Fruit fly (Drosophila melanogaster): ENCODE data around the gene CG34238.

DNA sequence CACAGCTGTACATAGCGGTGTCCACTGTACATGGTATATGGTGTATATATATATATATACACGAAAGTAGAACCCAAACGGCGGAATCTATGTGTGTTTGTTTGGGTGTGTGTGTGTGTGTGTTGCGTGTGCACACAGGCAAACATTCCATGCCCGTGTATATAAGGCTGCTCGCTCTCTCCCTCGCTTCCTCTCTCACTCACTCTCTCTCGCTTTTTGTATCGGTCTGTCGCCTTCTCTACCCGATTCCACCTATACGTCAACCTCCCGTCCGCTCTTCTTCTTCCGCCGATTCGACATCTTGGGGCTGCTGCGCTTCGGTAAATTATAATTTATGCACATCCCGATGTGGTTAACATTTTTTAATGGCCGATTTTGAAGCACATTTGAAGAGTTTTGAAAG is 47.8 kb downstream of the CG34238 start:
- TF ChIP-seq ey (GFP tag; optimal IDR thresholded peaks at IDR 0.05), result no peak
- TF ChIP-seq dsf (GFP tag; optimal IDR thresholded peaks at IDR 0.05; ENCODE audit: borderline replicate concordance), result no peak
- TF ChIP-seq h (GFP tag; optimal IDR thresholded peaks at IDR 0.05), result no peak
- no peak for TF ChIP-seq lola (GFP tag; optimal IDR thresholded peaks at IDR 0.05)
- peak; percentile 18 for TF ChIP-seq Rel (GFP tag; optimal IDR thresholded peaks at IDR 0.05)
- TF ChIP-seq Rel (tag; optimal IDR thresholded peaks at IDR 0.05), result peak; percentile 30

All from whole organism, wandering third instar larva.